Fruit fly (Drosophila melanogaster): ENCODE data around the gene Lamtor4.
A peak's percentile ranks its signal among the peaks of the same experiment; 100 is the strongest.

Lamtor4 gene

dm6 chr3L:3851847-3852246 is 44.9 kb upstream of the Lamtor4 start:
- TF ChIP-seq ovo (GFP tag; optimal IDR thresholded peaks at IDR 0.05) (no peak), pad (GFP tag; optimal IDR thresholded peaks at IDR 0.05) (no peak)

- TF ChIP-seq cic (GFP tag; optimal IDR thresholded peaks at IDR 0.05) (no peak), CG7045 (GFP tag; optimal IDR thresholded peaks at IDR 0.05) (no peak), bab1 (GFP tag; optimal IDR thresholded peaks at IDR 0.05) (no peak), CG1620 (GFP tag; optimal IDR thresholded peaks at IDR 0.05) (no peak), pad (GFP tag; optimal IDR thresholded peaks at IDR 0.05) (no peak), CG14711 (tag; optimal IDR thresholded peaks at IDR 0.05) (no peak), Crg-1 (GFP tag; optimal IDR thresholded peaks at IDR 0.05) (no peak), tj (GFP tag; optimal IDR thresholded peaks at IDR 0.05) (no peak), Mnt (GFP tag; optimal IDR thresholded peaks at IDR 0.05) (no peak), CG11617 (GFP tag; optimal IDR thresholded peaks at IDR 0.05) (no peak), Hr96 (GFP tag; optimal IDR thresholded peaks at IDR 0.05) (no peak), CG33017 (tag; optimal IDR thresholded peaks at IDR 0.05) (no peak), CG5204 (GFP tag; optimal IDR thresholded peaks at IDR 0.05) (no peak)
These were observed 43.9 kb upstream of the Lamtor4 start for dm6 chr3L:3852842-3853241.

dm6 chr3L:3855194-3855980 is 41.3 kb upstream of the Lamtor4 start:
- TF ChIP-seq kay (GFP tag; ENCODE audit: borderline replicate concordance): no peak
- TF ChIP-seq CG12768 (GFP tag; optimal IDR thresholded peaks at IDR 0.05): no peak
- TF ChIP-seq Crg-1 (GFP tag; optimal IDR thresholded peaks at IDR 0.05): no peak
- no peak for TF ChIP-seq Mnt (GFP tag; optimal IDR thresholded peaks at IDR 0.05)
- no peak for TF ChIP-seq bab1 (GFP tag; optimal IDR thresholded peaks at IDR 0.05)
- TF ChIP-seq CG7045 (GFP tag; optimal IDR thresholded peaks at IDR 0.05): no peak
- no peak for TF ChIP-seq CG7101 (tag; optimal IDR thresholded peaks at IDR 0.05)
- TF ChIP-seq tj (GFP tag; optimal IDR thresholded peaks at IDR 0.05): no peak
- no peak for TF ChIP-seq ovo (GFP tag; optimal IDR thresholded peaks at IDR 0.05)
- TF ChIP-seq toe (GFP tag; optimal IDR thresholded peaks at IDR 0.05): no peak
- TF ChIP-seq CG14711 (tag; optimal IDR thresholded peaks at IDR 0.05): no peak

dm6 chr3L:3856004-3856403 is 40.7 kb upstream of the Lamtor4 start:
- TF ChIP-seq kay (GFP tag; ENCODE audit: borderline replicate concordance) (peak; percentile 61), Clk (GFP tag; optimal IDR thresholded peaks at IDR 0.05) (no peak), cnc (optimal IDR thresholded peaks at IDR 0.05) (no peak), cic (GFP tag; optimal IDR thresholded peaks at IDR 0.05) (no peak)

dm6 chr3L:3862504-3863380 is 34.0 kb upstream of the Lamtor4 start:
- no peak for TF ChIP-seq CG1620 (GFP tag; optimal IDR thresholded peaks at IDR 0.05)
- no peak for TF ChIP-seq bab1 (GFP tag; optimal IDR thresholded peaks at IDR 0.05)
- no peak for TF ChIP-seq CG7045 (GFP tag; optimal IDR thresholded peaks at IDR 0.05)
- no peak for TF ChIP-seq cnc (optimal IDR thresholded peaks at IDR 0.05)
- no peak for TF ChIP-seq tj (GFP tag; optimal IDR thresholded peaks at IDR 0.05)
- no peak for TF ChIP-seq CG33017 (tag; optimal IDR thresholded peaks at IDR 0.05)

- TF ChIP-seq Crg-1 (GFP tag; optimal IDR thresholded peaks at IDR 0.05) (no peak), toe (GFP tag; optimal IDR thresholded peaks at IDR 0.05) (no peak), pad (GFP tag; optimal IDR thresholded peaks at IDR 0.05) (no peak), CG1620 (GFP tag; optimal IDR thresholded peaks at IDR 0.05) (no peak), CG14711 (tag; optimal IDR thresholded peaks at IDR 0.05) (no peak), Mnt (GFP tag; optimal IDR thresholded peaks at IDR 0.05) (no peak)
These were observed 33.2 kb upstream of the Lamtor4 start for dm6 chr3L:3863462-3863861.

dm6 chr3L:3865290-3865891 is 31.3 kb upstream of the Lamtor4 start:
- TF ChIP-seq CG14711 (tag; optimal IDR thresholded peaks at IDR 0.05) (no peak), CG12768 (GFP tag; optimal IDR thresholded peaks at IDR 0.05) (no peak)

Data from whole organism, adult.